Worm (Caenorhabditis elegans) whole organism, late embryonic: ENCODE data around the gene C03B1.5.

ENCODE experiments used
- ceh-30 ChIP-seq: fragments of 150-350 bp; optimal IDR thresholded peaks from 2 replicates; lab custom pipeline; 2014; ENCODE audit warnings: missing biosample characterization, missing genetic modification characterization
- dmd-4 ChIP-seq: sonication (generic microtip); optimal IDR thresholded peaks from 2 replicates; lab custom pipeline; 2016; ENCODE audit warnings: borderline replicate concordance, missing genetic modification characterization, missing compliant biosample characterization
- pha-4 ChIP-seq: fragments of 150-350 bp; optimal IDR thresholded peaks from 2 replicates; lab custom pipeline; 2018; ENCODE audit warnings: missing biosample characterization, missing genetic modification reagents, missing genetic modification characterization
- pqm-1 ChIP-seq: sonication (generic microtip); optimal IDR thresholded peaks from 2 replicates; lab custom pipeline; 2016; ENCODE audit warnings: missing genetic modification characterization, missing compliant biosample characterization

ce11 chrX:6350016-6350415, 5.4 kb upstream of the C03B1.5 start, which contains the start of gene C03B1.6:
- no peak for TF ChIP-seq dmd-4 (tag; lab: Kevin White, UChicago)
- no peak for TF ChIP-seq ceh-30 (tag; lab: Kevin White, UChicago)
- TF ChIP-seq pha-4 (tag; lab: Kevin White, UChicago): no peak
- no peak for TF ChIP-seq pqm-1
